Worm (Caenorhabditis elegans): ENCODE data around the gene msp-3.
A peak's percentile ranks its signal among the peaks of the same experiment; 100 is the strongest.

msp-3 gene

ce11 chrII:4793320-4793719 lies 7.2 kb upstream of the msp-3 start:
- TF ChIP-seq ztf-11 (tag; optimal IDR thresholded peaks at IDR 0.05) (no peak), sma-9 (GFP tag; optimal IDR thresholded peaks at IDR 0.05) (no peak), sma-9 (tag; optimal IDR thresholded peaks at IDR 0.05) (no peak), nhr-10 (tag; optimal IDR thresholded peaks at IDR 0.05) (no peak), dmd-4 (tag; optimal IDR thresholded peaks at IDR 0.05) (no peak), fos-1 (tag; optimal IDR thresholded peaks at IDR 0.05) (no peak), nhr-77 (tag; optimal IDR thresholded peaks at IDR 0.05) (no peak), peb-1 (tag; optimal IDR thresholded peaks at IDR 0.05) (no peak)

ce11 chrII:4791272-4791671 lies 5.2 kb upstream of the msp-3 start, which contains the start of gene F26G1.1:
F26G1.1 (plus strand) TSS chrII:4791618.
- TF ChIP-seq nhr-12 (tag; optimal IDR thresholded peaks at IDR 0.05) (no peak), crh-2 (tag; optimal IDR thresholded peaks at IDR 0.05) (peak; percentile 26), C34F6.9 (tag; optimal IDR thresholded peaks at IDR 0.05) (peak; percentile 55), gmeb-1 (tag; optimal IDR thresholded peaks at IDR 0.05) (peak; percentile 94), egl-27 (tag; optimal IDR thresholded peaks at IDR 0.05) (no peak), peb-1 (tag; optimal IDR thresholded peaks at IDR 0.05) (no peak), skn-1 (tag; optimal IDR thresholded peaks at IDR 0.05) (no peak), ama-1 (optimal IDR thresholded peaks at IDR 0.05) (no peak), ceh-82 (tag; optimal IDR thresholded peaks at IDR 0.05) (no peak), blmp-1 (tag; optimal IDR thresholded peaks at IDR 0.05; ENCODE audit: insufficient read depth) (no peak), unc-39 (tag; optimal IDR thresholded peaks at IDR 0.05) (no peak), sem-4 (tag; optimal IDR thresholded peaks at IDR 0.05) (no peak), sma-3 (GFP tag; optimal IDR thresholded peaks at IDR 0.05) (peak; percentile 78), aly-2 (tag; optimal IDR thresholded peaks at IDR 0.05) (no peak), lsy-2 (tag; optimal IDR thresholded peaks at IDR 0.05) (peak; percentile 60 to 76), ztf-4 (tag; optimal IDR thresholded peaks at IDR 0.05) (no peak), lin-11 (tag; optimal IDR thresholded peaks at IDR 0.05) (no peak), sma-9 (GFP tag; optimal IDR thresholded peaks at IDR 0.05) (peak; percentile 76), sma-9 (tag; optimal IDR thresholded peaks at IDR 0.05) (no peak), mab-5 (tag; optimal IDR thresholded peaks at IDR 0.05) (peak; percentile 51), lin-13 (GFP tag; optimal IDR thresholded peaks at IDR 0.05) (peak; percentile 15), F13H6.1 (tag; optimal IDR thresholded peaks at IDR 0.05) (peak; percentile 63)

DNA sequence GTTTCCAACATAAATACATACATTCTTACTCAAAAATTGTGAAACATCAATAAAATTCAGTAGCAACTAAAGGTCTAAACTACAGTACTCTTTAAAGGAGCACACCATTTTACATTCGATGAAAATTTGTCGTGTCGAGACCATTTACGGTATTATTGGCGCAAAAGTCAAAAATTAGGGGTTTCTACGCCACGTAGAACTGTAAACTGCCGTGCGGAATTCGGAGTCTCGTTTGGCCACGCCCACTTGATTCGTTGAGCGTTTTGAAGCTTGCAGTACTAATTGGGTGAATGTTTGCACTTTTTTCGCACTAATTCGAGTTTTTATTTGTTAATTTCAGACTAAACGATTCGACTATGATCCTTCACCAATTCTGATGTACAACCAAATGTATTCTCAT lies 4.6 kb upstream of the msp-3 start:
- no peak for TF ChIP-seq nhr-12 (tag; optimal IDR thresholded peaks at IDR 0.05)
- TF ChIP-seq ceh-82 (tag; optimal IDR thresholded peaks at IDR 0.05), result no peak
- TF ChIP-seq aly-2 (tag; optimal IDR thresholded peaks at IDR 0.05), result no peak
- no peak for TF ChIP-seq nhr-25 (tag; optimal IDR thresholded peaks at IDR 0.05)

DNA sequence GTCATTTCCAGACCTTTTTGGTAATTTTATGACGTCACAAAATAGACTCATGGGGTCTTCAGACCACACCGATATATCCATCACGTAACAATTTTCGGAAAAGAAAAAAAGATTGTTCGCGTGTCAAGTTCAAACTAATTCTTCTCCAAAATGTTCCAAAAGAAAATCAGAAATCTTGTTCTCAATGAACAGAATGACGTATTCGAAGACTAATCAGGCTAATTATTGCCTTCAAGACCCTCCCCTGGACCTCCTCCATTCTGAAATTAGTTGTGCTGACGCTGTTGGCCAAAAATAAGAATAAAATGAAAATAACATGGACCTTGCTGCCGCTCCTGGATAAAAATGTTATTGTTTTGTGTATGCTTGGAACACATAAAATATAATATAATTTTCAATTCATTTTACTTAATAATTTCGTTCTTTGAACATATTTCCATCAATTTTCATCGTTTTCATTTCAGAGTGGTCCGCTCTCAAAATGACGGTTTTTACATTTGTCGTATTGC lies 3.8 kb upstream of the msp-3 start, which contains the start of gene F26G1.15:
F26G1.15 (plus strand) TSS at position 459 of the 509 bp plus-strand sequence.
- no peak for TF ChIP-seq fos-1 (tag; optimal IDR thresholded peaks at IDR 0.05)

DNA sequence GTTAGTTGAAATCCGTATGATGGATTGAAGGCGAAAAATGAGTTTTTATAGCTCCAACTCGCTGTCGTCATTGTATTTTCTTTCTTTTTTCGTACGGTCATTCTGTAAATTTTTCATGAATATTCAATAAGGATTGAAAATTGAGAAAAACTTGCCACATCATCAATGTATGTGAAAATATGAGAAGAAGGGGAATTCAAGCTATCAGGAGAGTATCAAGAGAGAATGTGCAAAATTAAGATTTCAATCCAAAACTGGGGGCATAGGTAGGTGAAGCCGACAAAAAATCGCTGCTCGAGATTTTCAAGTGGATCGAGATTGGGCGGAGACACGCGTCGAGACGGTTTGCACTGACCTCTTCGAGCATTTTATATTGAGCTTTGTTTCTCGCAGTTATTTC lies 1.6 kb downstream of the msp-3 start, which contains the start of gene nep-12:
nep-12 (minus strand) TSS at position 101 of the 400 bp plus-strand sequence.
- TF ChIP-seq snpc-4 (tag; optimal IDR thresholded peaks at IDR 0.05) (no peak), nhr-12 (tag; optimal IDR thresholded peaks at IDR 0.05) (no peak), mab-5 (tag; optimal IDR thresholded peaks at IDR 0.05) (no peak), nhr-6 (tag; optimal IDR thresholded peaks at IDR 0.05) (no peak), C34F6.9 (tag; optimal IDR thresholded peaks at IDR 0.05) (no peak), unc-39 (tag; optimal IDR thresholded peaks at IDR 0.05) (no peak), fos-1 (tag; optimal IDR thresholded peaks at IDR 0.05) (no peak), unc-55 (GFP tag; optimal IDR thresholded peaks at IDR 0.05) (no peak), sma-3 (GFP tag; optimal IDR thresholded peaks at IDR 0.05) (no peak), lin-11 (tag; optimal IDR thresholded peaks at IDR 0.05) (no peak), nhr-77 (tag; optimal IDR thresholded peaks at IDR 0.05) (no peak)

- TF ChIP-seq alr-1 (tag; optimal IDR thresholded peaks at IDR 0.05), result no peak
- no peak for TF ChIP-seq elt-3 (tag; optimal IDR thresholded peaks at IDR 0.05)
- no peak for TF ChIP-seq lsy-2 (tag; optimal IDR thresholded peaks at IDR 0.05)
Observed at ce11 chrII:4779753-4780152, 6.3 kb downstream of the msp-3 start.
